Worm (Caenorhabditis elegans) whole organism, L1 larva: Measurements from ENCODE around the gene F38C2.4.

ENCODE experiments used
- C04F5.9 ChIP-seq: sonication (generic microtip); optimal IDR thresholded peaks from 2 replicates; lab custom pipeline; 2016; ENCODE audit warnings: missing genetic modification characterization, missing compliant biosample characterization
- F16B12.6 ChIP-seq: fragments of 150-350 bp; optimal IDR thresholded peaks from 2 replicates; lab custom pipeline; 2014; ENCODE audit warnings: missing biosample characterization, missing genetic modification characterization
- Y116A8C.19 ChIP-seq: sonication (generic microtip); optimal IDR thresholded peaks from 2 replicates; lab custom pipeline; 2016; ENCODE audit warnings: missing compliant biosample characterization, missing genetic modification characterization, borderline replicate concordance
- alr-1 ChIP-seq: fragments of 200-800 bp; sonication (Bioruptor generic); optimal IDR thresholded peaks from 2 replicates; lab custom pipeline; 2018; ENCODE audit warnings: borderline replicate concordance, mild to moderate bottlenecking, missing genetic modification characterization, missing compliant biosample characterization
- ama-1 ChIP-seq: fragments of 150-350 bp; optimal IDR thresholded peaks from 2 replicates; lab custom pipeline; 2014
- blmp-1 ChIP-seq: fragments of 150-350 bp; optimal IDR thresholded peaks from 2 replicates; lab custom pipeline; 2014; ENCODE audit warnings: missing biosample characterization, missing genetic modification characterization
- ceh-88 ChIP-seq: fragments of 200-800 bp; sonication (Bioruptor generic); IDR thresholded peaks from 2 replicates; pipeline ENCODE4 v1.3.6; 2022; ENCODE audit warnings: missing genetic modification characterization, missing compliant biosample characterization
- ceh-90 ChIP-seq: sonication (generic microtip); optimal IDR thresholded peaks from 2 replicates; lab custom pipeline; 2016; ENCODE audit warnings: missing genetic modification characterization, missing compliant biosample characterization
- dpl-1 ChIP-seq, 3 experiments: fragments of 150-350 bp in 2 of 3; sonication (generic microtip) in 1 of 3; optimal IDR thresholded peaks; 2 replicates each; lab custom pipeline; 2014 to 2017; ENCODE audit warnings: missing biosample characterization in 3 of 3, missing genetic modification characterization in 3 of 3, missing genetic modification reagents in 3 of 3
- efl-1 ChIP-seq, 4 experiments: fragments of 150-350 bp; optimal IDR thresholded peaks in 3 of 4; peaks in 1 of 4; 1 replicate in 1 of 4; 2 replicates in 3 of 4; lab custom pipeline; 2014; ENCODE audit warnings: missing biosample characterization in 2 of 4, missing genetic modification characterization in 2 of 4, missing genetic modification reagents in 2 of 4
- efl-3 ChIP-seq: fragments of 200-800 bp; sonication (Bioruptor generic); optimal IDR thresholded peaks from 2 replicates; lab custom pipeline; 2018; ENCODE audit warnings: mild to moderate bottlenecking, missing genetic modification characterization, missing compliant biosample characterization
- egl-13 ChIP-seq: sonication (generic microtip); optimal IDR thresholded peaks from 2 replicates; lab custom pipeline; 2016; ENCODE audit warnings: missing genotype, missing genetic modification reagents, missing genetic modification characterization, missing compliant biosample characterization
- elt-3 ChIP-seq, 6 experiments: fragments of 150-350 bp in 1 of 6; sonication (generic microtip); optimal IDR thresholded peaks; 2 replicates each; lab custom pipeline; 2017 to 2018; ENCODE audit warnings: missing biosample characterization in 6 of 6, missing genetic modification characterization in 6 of 6, inconsistent platforms in 1 of 6
- ets-5 ChIP-seq: fragments of 200-800 bp; sonication (Bioruptor generic); IDR thresholded peaks from 2 replicates; pipeline ENCODE4 v1.3.6; 2022; ENCODE audit warnings: missing genetic modification characterization, missing compliant biosample characterization
- fkh-4 ChIP-seq: sonication (generic microtip); optimal IDR thresholded peaks from 2 replicates; lab custom pipeline; 2016; ENCODE audit warnings: missing compliant biosample characterization, missing genetic modification characterization, borderline replicate concordance
- fkh-8 ChIP-seq: sonication (generic microtip); optimal IDR thresholded peaks from 2 replicates; lab custom pipeline; 2016; ENCODE audit warnings: mild to moderate bottlenecking, missing genetic modification characterization, missing compliant biosample characterization
- fos-1 ChIP-seq: fragments of 150-350 bp; optimal IDR thresholded peaks from 2 replicates; lab custom pipeline; 2014; ENCODE audit warnings: missing biosample characterization, missing genetic modification characterization
- grh-1 ChIP-seq: fragments of 200-800 bp; sonication (Bioruptor generic); IDR thresholded peaks from 2 replicates; pipeline ENCODE4 v1.3.6; 2022; ENCODE audit warnings: missing genetic modification reagents, missing genetic modification characterization, missing compliant biosample characterization
- hlh-17 ChIP-seq: fragments of 200-800 bp; sonication (Bioruptor generic); optimal IDR thresholded peaks from 2 replicates; lab custom pipeline; 2018; ENCODE audit warnings: missing genetic modification characterization, mild to moderate bottlenecking, missing compliant biosample characterization, moderate library complexity, borderline replicate concordance
- hpl-2 ChIP-seq: fragments of 150-350 bp; optimal IDR thresholded peaks from 2 replicates; lab custom pipeline; 2014; ENCODE audit warnings: missing biosample characterization, missing genetic modification reagents, missing genetic modification characterization
- isw-1 ChIP-seq: fragments of 200-800 bp; sonication (Bioruptor generic); IDR thresholded peaks from 2 replicates; pipeline ENCODE4 v1.3.6; 2022; ENCODE audit warnings: missing genetic modification characterization, missing compliant biosample characterization
- lin-14 ChIP-seq: fragments of 200-800 bp; sonication (Bioruptor generic); optimal IDR thresholded peaks from 2 replicates; lab custom pipeline; 2018; ENCODE audit warnings: mild to moderate bottlenecking, missing genetic modification characterization, moderate library complexity, missing compliant biosample characterization
- lsy-2 ChIP-seq, 2 experiments: fragments of 150-350 bp; optimal IDR thresholded peaks; 2 replicates each; lab custom pipeline; 2014; ENCODE audit warnings: missing biosample characterization in 2 of 2, missing genetic modification characterization in 2 of 2
- mdl-1 ChIP-seq, 2 experiments: fragments of 150-350 bp; optimal IDR thresholded peaks; 2 replicates each; lab custom pipeline; 2014 to 2017; ENCODE audit warnings: missing biosample characterization in 2 of 2, missing genetic modification characterization in 2 of 2, inconsistent platforms in 1 of 2
- nhr-11 ChIP-seq: fragments of 150-350 bp; optimal IDR thresholded peaks from 2 replicates; lab custom pipeline; 2014; ENCODE audit warnings: missing biosample characterization, missing genetic modification characterization
- nhr-19 ChIP-seq: fragments of 200-800 bp; sonication (Bioruptor generic); conservative IDR thresholded peaks from 2 replicates; pipeline ENCODE4 v1.3.6; 2022; ENCODE audit warnings: missing genetic modification characterization, missing compliant biosample characterization
- nhr-20 ChIP-seq: sonication (generic microtip); optimal IDR thresholded peaks from 2 replicates; lab custom pipeline; 2016; ENCODE audit warnings: mild to moderate bottlenecking, missing genetic modification characterization, missing compliant biosample characterization
- nhr-28 ChIP-seq: fragments of 150-350 bp; optimal IDR thresholded peaks from 2 replicates; lab custom pipeline; 2014; ENCODE audit warnings: missing biosample characterization, missing genetic modification characterization
- pag-3 ChIP-seq: sonication (generic microtip); optimal IDR thresholded peaks from 2 replicates; lab custom pipeline; 2017; ENCODE audit warnings: missing genetic modification characterization, mild to moderate bottlenecking, missing compliant biosample characterization, antibody characterized with exemption, borderline replicate concordance; ENCODE audit not compliant: insufficient read depth
- pax-3 ChIP-seq: fragments of 200-800 bp; sonication (Bioruptor generic); optimal IDR thresholded peaks from 2 replicates; lab custom pipeline; 2018; ENCODE audit warnings: mild to moderate bottlenecking, missing genetic modification characterization, moderate library complexity, missing compliant biosample characterization
- snpc-4 ChIP-seq: fragments of 150-350 bp; optimal IDR thresholded peaks from 2 replicates; lab custom pipeline; 2014; ENCODE audit warnings: missing biosample characterization, missing genetic modification characterization
- sox-4 ChIP-seq: sonication (generic microtip); optimal IDR thresholded peaks from 2 replicates; lab custom pipeline; 2016; ENCODE audit warnings: missing genetic modification characterization, missing compliant biosample characterization
- tlp-1 ChIP-seq: fragments of 150-350 bp; optimal IDR thresholded peaks from 2 replicates; lab custom pipeline; 2014; ENCODE audit warnings: missing biosample characterization, missing genetic modification characterization
- unc-130 ChIP-seq: fragments of 150-350 bp; optimal IDR thresholded peaks from 2 replicates; lab custom pipeline; 2017; ENCODE audit warnings: missing biosample characterization, missing genetic modification characterization, inconsistent platforms
- unc-62 ChIP-seq: fragments of 150-350 bp; optimal IDR thresholded peaks from 2 replicates; lab custom pipeline; 2014; ENCODE audit warnings: missing biosample characterization, missing genetic modification reagents, missing genetic modification characterization
- zip-4 ChIP-seq: fragments of 200-800 bp; sonication (Bioruptor generic); optimal IDR thresholded peaks from 2 replicates; lab custom pipeline; 2018; ENCODE audit warnings: mild to moderate bottlenecking, missing genetic modification characterization, moderate library complexity, missing compliant biosample characterization

The F38C2.4 gene

ce11 chrIV:16233028-16233427 lies 38.0 kb upstream of the F38C2.4 start, which contains the start of the genes hpa-1 and irld-39:
TSS of gene hpa-1 (minus strand) at chrIV:16233128.
TSS of gene irld-39 (plus strand) at chrIV:16233148.
- TF ChIP-seq nhr-20 (tag; lab: Kevin White, UChicago) (no peak), efl-3 (no peak), dpl-1 (GFP tag; optimal IDR thresholded peaks at IDR 0.05; lab: Kevin White, UChicago) (no peak), efl-1 (optimal IDR thresholded peaks at IDR 0.05; lab: Kevin White, UChicago) (no peak), efl-1 (GFP tag; optimal IDR thresholded peaks at IDR 0.05 in 1 of 2; lab: Kevin White, UChicago) (no peak), elt-3 (tag; optimal IDR thresholded peaks at IDR 0.05; lab: Kevin White, UChicago) (no peak), tlp-1 (no peak), ceh-90 (tag; lab: Kevin White, UChicago) (no peak), C04F5.9 (no peak), fos-1 (tag; lab: Kevin White, UChicago) (no peak), nhr-11 (no peak), ets-5 (GFP tag; lab: Robert Waterston, UW) (no peak), F16B12.6 (no peak), mdl-1 (tag; optimal IDR thresholded peaks at IDR 0.05; lab: Kevin White, UChicago) (no peak), Y116A8C.19 (no peak), sox-4 (tag; lab: Kevin White, UChicago) (no peak)

ce11 chrIV:16236827-16237226 lies 34.2 kb upstream of the F38C2.4 start:
- no peak for TF ChIP-seq snpc-4 (tag; lab: Kevin White, UChicago)
- no peak for TF ChIP-seq zip-4 (GFP tag; lab: Kevin White, UChicago)
- TF ChIP-seq egl-13 (tag; lab: Kevin White, UChicago): no peak
- no peak for TF ChIP-seq pag-3 (tag; lab: Kevin White, UChicago)
- no peak for TF ChIP-seq fkh-4 (tag; lab: Kevin White, UChicago)

ce11 chrIV:16238555-16238954 lies 32.5 kb upstream of the F38C2.4 start, which contains the start of gene srw-61:
TSS of gene srw-61 (minus strand) at chrIV:16238655.
- TF ChIP-seq efl-1 (optimal IDR thresholded peaks at IDR 0.05; lab: Kevin White, UChicago) (no peak), efl-1 (GFP tag; optimal IDR thresholded peaks at IDR 0.05 in 1 of 2; lab: Kevin White, UChicago) (peak in 1 of 2 experiments; percentile 45), efl-3 (no peak), ceh-88 (no peak)
- TF ChIP-seq, all 84 proteins: peak for 1

- TF ChIP-seq grh-1 (no peak), hlh-17 (GFP tag; lab: Kevin White, UChicago) (no peak), nhr-28 (tag; lab: Kevin White, UChicago) (no peak), lsy-2 (tag; optimal IDR thresholded peaks at IDR 0.05; lab: Kevin White, UChicago) (no peak), mdl-1 (tag; optimal IDR thresholded peaks at IDR 0.05; lab: Kevin White, UChicago) (no peak), pax-3 (tag; lab: Kevin White, UChicago) (no peak), ama-1 (lab: Kevin White, UChicago) (no peak), blmp-1 (tag; lab: Kevin White, UChicago) (no peak), sox-4 (tag; lab: Kevin White, UChicago) (no peak), F16B12.6 (no peak)
Observed at ce11 chrIV:16247131-16247530, 23.9 kb upstream of the F38C2.4 start, which contains the start of gene F38C2.1. TSS of gene F38C2.1 (plus strand) at chrIV:16247431.

DNA sequence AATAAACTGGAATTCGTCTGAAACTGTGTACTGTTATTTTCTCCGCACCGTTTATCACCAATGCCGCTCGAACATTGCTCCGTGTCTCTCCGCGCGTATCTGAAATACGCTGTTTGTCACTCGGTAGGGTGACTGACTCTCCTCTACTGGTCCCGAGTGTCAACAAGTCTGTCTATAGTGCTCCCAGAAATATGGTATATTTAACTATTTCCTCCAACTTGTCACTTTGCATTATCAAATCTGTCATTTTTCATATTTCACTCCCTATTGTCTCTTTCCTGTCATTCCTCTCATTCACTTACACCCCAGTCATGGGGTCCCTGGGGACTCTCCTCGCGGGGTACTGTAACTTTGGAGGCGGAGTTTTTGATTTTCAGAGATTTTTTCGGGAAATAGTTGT lies 16.6 kb upstream of the F38C2.4 start, which contains the start of gene hlh-17:
Gene hlh-17, plus strand, starts transcription at position 301 of the 400 bp plus-strand sequence.
- TF ChIP-seq alr-1 (tag; lab: Kevin White, UChicago): no peak
- TF ChIP-seq isw-1: no peak
- no peak for TF ChIP-seq efl-1 (optimal IDR thresholded peaks at IDR 0.05; lab: Kevin White, UChicago)
- TF ChIP-seq efl-1 (GFP tag; optimal IDR thresholded peaks at IDR 0.05 in 1 of 2; lab: Kevin White, UChicago): no peak
- no peak for TF ChIP-seq mdl-1 (tag; optimal IDR thresholded peaks at IDR 0.05; lab: Kevin White, UChicago)
- TF ChIP-seq ets-5 (GFP tag; lab: Robert Waterston, UW): no peak
- no peak for TF ChIP-seq lsy-2 (tag; optimal IDR thresholded peaks at IDR 0.05; lab: Kevin White, UChicago)
- TF ChIP-seq ama-1 (lab: Kevin White, UChicago): no peak
- TF ChIP-seq Y116A8C.19: no peak
- TF ChIP-seq ceh-90 (tag; lab: Kevin White, UChicago): no peak
- TF ChIP-seq tlp-1: no peak
- TF ChIP-seq nhr-19 (GFP tag; lab: Robert Waterston, UW): no peak
- no peak for TF ChIP-seq fkh-8 (tag; lab: Kevin White, UChicago)
- no peak for TF ChIP-seq efl-3
- no peak for TF ChIP-seq fkh-4 (tag; lab: Kevin White, UChicago)
- no peak for TF ChIP-seq lin-14 (GFP tag; lab: Kevin White, UChicago)
- TF ChIP-seq hpl-2 (GFP tag; lab: Kevin White, UChicago): no peak
- no peak for TF ChIP-seq unc-130 (tag; lab: Kevin White, UChicago)
- TF ChIP-seq unc-62: no peak
